Fruit fly (Drosophila melanogaster): ENCODE data around the gene 140up.

The 140up gene

DNA sequence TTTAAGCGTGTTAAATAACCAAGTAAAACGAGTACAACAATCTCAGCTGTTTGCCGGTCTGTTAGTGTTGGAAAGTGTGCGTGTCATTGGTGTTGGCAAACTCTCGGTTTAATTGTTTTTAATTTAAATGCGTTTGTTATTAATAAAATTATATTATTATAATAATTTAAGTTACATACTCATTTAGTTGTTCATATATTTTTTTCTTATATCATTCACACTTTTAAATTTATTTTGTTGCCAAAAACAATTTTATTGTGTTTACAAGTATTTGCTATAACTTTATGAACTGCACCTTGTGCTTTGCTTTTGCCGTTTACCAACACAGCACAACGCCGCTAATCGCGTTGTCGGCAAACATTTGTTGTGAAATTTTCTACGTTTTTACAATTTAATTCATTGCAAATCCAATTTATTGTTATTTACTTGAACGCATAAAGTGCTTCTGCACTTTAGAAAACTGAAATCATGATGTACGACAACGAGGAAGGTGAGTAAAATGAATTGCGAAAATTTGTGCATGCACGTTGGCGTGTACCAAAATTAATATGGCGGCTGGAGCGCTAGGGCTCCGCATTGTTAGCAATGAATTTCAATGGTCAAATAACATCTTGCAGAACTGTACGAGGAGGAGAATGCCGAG, at the start of gene 140up, which contains the start of gene Polr2B (continued):
- peak; percentile 88 for TF ChIP-seq Mrtf (GFP tag; IDR thresholded peaks at IDR 0.05)
- TF ChIP-seq zen2 (GFP tag; IDR thresholded peaks at IDR 0.05; ENCODE audit: partially characterized antibody), result no peak
- TF ChIP-seq Dll (GFP tag; IDR thresholded peaks at IDR 0.05; ENCODE audit: partially characterized antibody), result 0 out of 4 replicates have a peak, but pooled peaks have one; percentile 27
- peak; percentile 2 for TF ChIP-seq p53 (GFP tag; optimal IDR thresholded peaks at IDR 0.05)
- TF ChIP-seq Oaz (GFP tag; IDR thresholded peaks at IDR 0.05), result peak; percentile 63
- TF ChIP-seq pum (GFP tag; optimal IDR thresholded peaks at IDR 0.05), result peak; percentile 83
- peak; percentile 83 for TF ChIP-seq CG11560 (tag; IDR thresholded peaks at IDR 0.05)
- TF ChIP-seq CG13624 (GFP tag; optimal IDR thresholded peaks at IDR 0.05), result peak; percentile 80
- TF ChIP-seq zen (tag; optimal IDR thresholded peaks at IDR 0.05), result peak; percentile 93
- peak; percentile 92 for TF ChIP-seq CG7556 (GFP tag; optimal IDR thresholded peaks at IDR 0.05)
- TF ChIP-seq chm (GFP tag; IDR thresholded peaks at IDR 0.05), result 0 out of 2 replicates have a peak, but pooled peaks have one; percentile 43
- peak; percentile 79 for TF ChIP-seq D19B (GFP tag; optimal IDR thresholded peaks at IDR 0.05)
- TF ChIP-seq pita (GFP tag; optimal IDR thresholded peaks at IDR 0.05), result no peak
- TF ChIP-seq da (GFP tag; optimal IDR thresholded peaks at IDR 0.05), result peak; percentile 49
- peak; percentile 87 for TF ChIP-seq Hsf (GFP tag; optimal IDR thresholded peaks at IDR 0.05)
- peak; percentile 92 for TF ChIP-seq HHEX (GFP tag; optimal IDR thresholded peaks at IDR 0.05)
- TF ChIP-seq CG10321 (GFP tag; IDR thresholded peaks at IDR 0.05), result peak; percentile 48
- TF ChIP-seq bab2 (GFP tag; optimal IDR thresholded peaks at IDR 0.05), result peak; percentile 79
- peak; percentile 89 for TF ChIP-seq Mad (GFP tag; optimal IDR thresholded peaks at IDR 0.05)
- TF ChIP-seq lab (GFP tag; optimal IDR thresholded peaks at IDR 0.05), result peak; percentile 95
- peak; percentile 83 for TF ChIP-seq cwo (GFP tag; optimal IDR thresholded peaks at IDR 0.05)
- peak; percentile 90 for TF ChIP-seq twi (tag; optimal IDR thresholded peaks at IDR 0.05)
- TF ChIP-seq CG5180 (GFP tag; optimal IDR thresholded peaks at IDR 0.05), result peak; percentile 58
- peak; percentile 97 for TF ChIP-seq Ptx1 (GFP tag; IDR thresholded peaks at IDR 0.05)
- peak; percentile 88 for TF ChIP-seq CG9437 (GFP tag; optimal IDR thresholded peaks at IDR 0.05)
- peak; percentile 89 for TF ChIP-seq lbe (GFP tag; optimal IDR thresholded peaks at IDR 0.05)
- peak; percentile 89 for TF ChIP-seq CG8388 (GFP tag; optimal IDR thresholded peaks at IDR 0.05)
- peak; percentile 93 for TF ChIP-seq HmgZ (tag; optimal IDR thresholded peaks at IDR 0.05)
- TF ChIP-seq CG11093 (GFP tag; IDR thresholded peaks at IDR 0.05), result peak; percentile 84
- peak; percentile 12 for TF ChIP-seq CG17186 (GFP tag; optimal IDR thresholded peaks at IDR 0.05)
- no peak for TF ChIP-seq Trl (optimal IDR thresholded peaks at IDR 0.05)
- TF ChIP-seq Trl (GFP tag; optimal IDR thresholded peaks at IDR 0.05), result peak; percentile 75
- peak; percentile 95 for TF ChIP-seq tgo (GFP tag; IDR thresholded peaks at IDR 0.05)
- peak; percentile 91 for TF ChIP-seq CG11247 (GFP tag; IDR thresholded peaks at IDR 0.05)
- peak; percentile 80 for TF ChIP-seq CG8944 (GFP tag; optimal IDR thresholded peaks at IDR 0.05)
- TF ChIP-seq CG3065 (GFP tag; optimal IDR thresholded peaks at IDR 0.05), result peak; percentile 92
- TF ChIP-seq CG1024 (GFP tag; IDR thresholded peaks at IDR 0.05), result peak; percentile 80; the same call in 1 of the 2 replicates
- peak; percentile 85 for TF ChIP-seq CG6175 (GFP tag; IDR thresholded peaks at IDR 0.05)
- peak; percentile 72 for TF ChIP-seq dati (GFP tag; IDR thresholded peaks at IDR 0.05)
- peak; percentile 94 for TF ChIP-seq CG1602 (GFP tag; optimal IDR thresholded peaks at IDR 0.05)
- peak; percentile 87 for TF ChIP-seq Taf1 (GFP tag; IDR thresholded peaks at IDR 0.05)
- TF ChIP-seq D (optimal IDR thresholded peaks at IDR 0.05), result no peak
- TF ChIP-seq D (GFP tag; optimal IDR thresholded peaks at IDR 0.05), result peak; percentile 84
- TF ChIP-seq repo (GFP tag; optimal IDR thresholded peaks at IDR 0.05), result peak; percentile 11
- TF ChIP-seq nerfin-2 (GFP tag; IDR thresholded peaks at IDR 0.05; ENCODE audit: partially characterized antibody), result no peak
- TF ChIP-seq Dref (GFP tag; IDR thresholded peaks at IDR 0.05), result peak; percentile 31; the same call in 1 of the 2 replicates
- TF ChIP-seq Ssrp (tag; optimal IDR thresholded peaks at IDR 0.05), result peak; percentile 95
- TF ChIP-seq az2 (GFP tag; optimal IDR thresholded peaks at IDR 0.05), result peak; percentile 95
- TF ChIP-seq chinmo (GFP tag; IDR thresholded peaks at IDR 0.05; ENCODE audit: partially characterized antibody), result no peak
- peak; percentile 97 for TF ChIP-seq CG9932 (GFP tag; IDR thresholded peaks at IDR 0.05)

All from whole organism, embryonic.